Worm (Caenorhabditis elegans) whole organism, L1 larva: Measurements from ENCODE around the gene Y39B6A.10.

Source experiments
- C04F5.9 ChIP-seq: sonication (generic microtip); optimal IDR thresholded peaks from 2 replicates; lab custom pipeline; 2016; ENCODE audit warnings: missing genetic modification characterization, missing compliant biosample characterization
- C16A3.4 ChIP-seq: fragments of 150-350 bp; optimal IDR thresholded peaks from 2 replicates; lab custom pipeline; 2014; ENCODE audit warnings: missing biosample characterization, missing genetic modification characterization
- C34B4.2 ChIP-seq: sonication (generic microtip); optimal IDR thresholded peaks from 2 replicates; lab custom pipeline; 2017; ENCODE audit warnings: mild to moderate bottlenecking, missing genetic modification characterization, missing compliant biosample characterization
- Y116A8C.19 ChIP-seq: sonication (generic microtip); optimal IDR thresholded peaks from 2 replicates; lab custom pipeline; 2016; ENCODE audit warnings: missing compliant biosample characterization, missing genetic modification characterization, borderline replicate concordance
- aha-1 ChIP-seq: fragments of 150-350 bp; optimal IDR thresholded peaks from 2 replicates; lab custom pipeline; 2014; ENCODE audit warnings: missing biosample characterization, missing genetic modification characterization
- alr-1 ChIP-seq: fragments of 200-800 bp; sonication (Bioruptor generic); optimal IDR thresholded peaks from 2 replicates; lab custom pipeline; 2018; ENCODE audit warnings: borderline replicate concordance, mild to moderate bottlenecking, missing genetic modification characterization, missing compliant biosample characterization
- aly-2 ChIP-seq: fragments of 150-350 bp; optimal IDR thresholded peaks from 2 replicates; lab custom pipeline; 2014; ENCODE audit warnings: missing biosample characterization, missing genetic modification characterization
- ceh-8 ChIP-seq: fragments of 200-800 bp; sonication (Bioruptor generic); optimal IDR thresholded peaks from 2 replicates; lab custom pipeline; 2018; ENCODE audit warnings: mild to moderate bottlenecking, missing genetic modification characterization, moderate library complexity, missing compliant biosample characterization
- ceh-82 ChIP-seq, 3 experiments: fragments of 150-350 bp in 1 of 3; sonication (generic microtip) in 2 of 3; optimal IDR thresholded peaks; 2 replicates each; lab custom pipeline; 2014 to 2017; ENCODE audit warnings: missing biosample characterization in 3 of 3, missing genetic modification characterization in 3 of 3
- dpl-1 ChIP-seq, 3 experiments: fragments of 150-350 bp in 2 of 3; sonication (generic microtip) in 1 of 3; optimal IDR thresholded peaks; 2 replicates each; lab custom pipeline; 2014 to 2017; ENCODE audit warnings: missing biosample characterization in 3 of 3, missing genetic modification characterization in 3 of 3, missing genetic modification reagents in 3 of 3
- dsc-1 ChIP-seq: sonication (generic microtip); optimal IDR thresholded peaks from 2 replicates; lab custom pipeline; 2016; ENCODE audit warnings: mild to moderate bottlenecking, missing genetic modification characterization, missing compliant biosample characterization
- efl-1 ChIP-seq, 4 experiments: fragments of 150-350 bp; optimal IDR thresholded peaks in 3 of 4; peaks in 1 of 4; 1 replicate in 1 of 4; 2 replicates in 3 of 4; lab custom pipeline; 2014; ENCODE audit warnings: missing biosample characterization in 2 of 4, missing genetic modification characterization in 2 of 4, missing genetic modification reagents in 2 of 4
- efl-3 ChIP-seq: fragments of 200-800 bp; sonication (Bioruptor generic); optimal IDR thresholded peaks from 2 replicates; lab custom pipeline; 2018; ENCODE audit warnings: mild to moderate bottlenecking, missing genetic modification characterization, missing compliant biosample characterization
- egl-13 ChIP-seq: sonication (generic microtip); optimal IDR thresholded peaks from 2 replicates; lab custom pipeline; 2016; ENCODE audit warnings: missing genotype, missing genetic modification reagents, missing genetic modification characterization, missing compliant biosample characterization
- fkh-4 ChIP-seq: sonication (generic microtip); optimal IDR thresholded peaks from 2 replicates; lab custom pipeline; 2016; ENCODE audit warnings: missing compliant biosample characterization, missing genetic modification characterization, borderline replicate concordance
- grh-1 ChIP-seq: fragments of 200-800 bp; sonication (Bioruptor generic); IDR thresholded peaks from 2 replicates; pipeline ENCODE4 v1.3.6; 2022; ENCODE audit warnings: missing genetic modification reagents, missing genetic modification characterization, missing compliant biosample characterization
- hlh-17 ChIP-seq: fragments of 200-800 bp; sonication (Bioruptor generic); optimal IDR thresholded peaks from 2 replicates; lab custom pipeline; 2018; ENCODE audit warnings: missing genetic modification characterization, mild to moderate bottlenecking, missing compliant biosample characterization, moderate library complexity, borderline replicate concordance
- hlh-4 ChIP-seq: sonication (generic microtip); optimal IDR thresholded peaks from 2 replicates; lab custom pipeline; 2016; ENCODE audit warnings: mild to moderate bottlenecking, missing genetic modification characterization, missing compliant biosample characterization
- hpl-2 ChIP-seq: fragments of 150-350 bp; optimal IDR thresholded peaks from 2 replicates; lab custom pipeline; 2014; ENCODE audit warnings: missing biosample characterization, missing genetic modification reagents, missing genetic modification characterization
- irx-1 ChIP-seq: sonication (generic microtip); optimal IDR thresholded peaks from 2 replicates; lab custom pipeline; 2016; ENCODE audit warnings: missing genetic modification characterization, missing compliant biosample characterization
- lin-14 ChIP-seq: fragments of 200-800 bp; sonication (Bioruptor generic); optimal IDR thresholded peaks from 2 replicates; lab custom pipeline; 2018; ENCODE audit warnings: mild to moderate bottlenecking, missing genetic modification characterization, moderate library complexity, missing compliant biosample characterization
- lin-35 ChIP-seq, 2 experiments: fragments of 150-350 bp; optimal IDR thresholded peaks; 2 replicates each; lab custom pipeline; 2014; ENCODE audit warnings: missing biosample characterization in 2 of 2, missing genetic modification characterization in 2 of 2, missing genetic modification reagents in 2 of 2
- lir-3 ChIP-seq: sonication (generic microtip); optimal IDR thresholded peaks from 2 replicates; lab custom pipeline; 2016; ENCODE audit warnings: mild to moderate bottlenecking, missing genetic modification characterization, moderate library complexity, missing compliant biosample characterization; ENCODE audit not compliant: poor library complexity
- mab-9 ChIP-seq: fragments of 200-800 bp; sonication (Bioruptor generic); IDR thresholded peaks from 2 replicates; pipeline ENCODE4 v1.3.6; 2022; ENCODE audit warnings: missing genetic modification reagents, missing genetic modification characterization, missing compliant biosample characterization
- mdl-1 ChIP-seq, 2 experiments: fragments of 150-350 bp; optimal IDR thresholded peaks; 2 replicates each; lab custom pipeline; 2014 to 2017; ENCODE audit warnings: missing biosample characterization in 2 of 2, missing genetic modification characterization in 2 of 2, inconsistent platforms in 1 of 2
- mep-1 ChIP-seq: fragments of 150-350 bp; optimal IDR thresholded peaks from 2 replicates; lab custom pipeline; 2014; ENCODE audit warnings: missing biosample characterization, missing genetic modification characterization
- nhr-11 ChIP-seq: fragments of 150-350 bp; optimal IDR thresholded peaks from 2 replicates; lab custom pipeline; 2014; ENCODE audit warnings: missing biosample characterization, missing genetic modification characterization
- nhr-12 ChIP-seq: sonication (generic microtip); optimal IDR thresholded peaks from 2 replicates; lab custom pipeline; 2017; ENCODE audit warnings: missing biosample characterization, missing genetic modification characterization
- nhr-19 ChIP-seq: fragments of 200-800 bp; sonication (Bioruptor generic); conservative IDR thresholded peaks from 2 replicates; pipeline ENCODE4 v1.3.6; 2022; ENCODE audit warnings: missing genetic modification characterization, missing compliant biosample characterization
- nhr-20 ChIP-seq: sonication (generic microtip); optimal IDR thresholded peaks from 2 replicates; lab custom pipeline; 2016; ENCODE audit warnings: mild to moderate bottlenecking, missing genetic modification characterization, missing compliant biosample characterization
- nhr-237 ChIP-seq: fragments of 150-350 bp; optimal IDR thresholded peaks from 2 replicates; lab custom pipeline; 2014; ENCODE audit warnings: missing biosample characterization, missing genetic modification characterization
- nhr-47 ChIP-seq: sonication (generic microtip); optimal IDR thresholded peaks from 2 replicates; lab custom pipeline; 2016; ENCODE audit warnings: mild to moderate bottlenecking, missing genetic modification characterization, moderate library complexity, missing compliant biosample characterization
- nhr-71 ChIP-seq: sonication (generic microtip); optimal IDR thresholded peaks from 2 replicates; lab custom pipeline; 2016; ENCODE audit warnings: mild to moderate bottlenecking, missing genetic modification characterization, moderate library complexity, missing compliant biosample characterization
- nhr-77 ChIP-seq: fragments of 150-350 bp; optimal IDR thresholded peaks from 2 replicates; lab custom pipeline; 2014; ENCODE audit warnings: missing biosample characterization, missing genetic modification characterization
- nhr-85 ChIP-seq: sonication (generic microtip); peaks from one replicate; lab custom pipeline; 2016; ENCODE audit warnings: missing genetic modification characterization, inconsistent platforms, missing compliant biosample characterization
- nhr-90 ChIP-seq: sonication (generic microtip); optimal IDR thresholded peaks from 2 replicates; lab custom pipeline; 2016; ENCODE audit warnings: mild to moderate bottlenecking, missing genetic modification characterization, missing compliant biosample characterization; ENCODE audit not compliant: poor library complexity
- pax-3 ChIP-seq: fragments of 200-800 bp; sonication (Bioruptor generic); optimal IDR thresholded peaks from 2 replicates; lab custom pipeline; 2018; ENCODE audit warnings: mild to moderate bottlenecking, missing genetic modification characterization, moderate library complexity, missing compliant biosample characterization
- snu-23 ChIP-seq: sonication (generic microtip); optimal IDR thresholded peaks from 2 replicates; lab custom pipeline; 2016; ENCODE audit warnings: missing genetic modification characterization, missing compliant biosample characterization
- sptf-1 ChIP-seq: fragments of 150-350 bp; optimal IDR thresholded peaks from 2 replicates; lab custom pipeline; 2014; ENCODE audit warnings: missing biosample characterization, missing genetic modification characterization
- sup-37 ChIP-seq: fragments of 200-800 bp; sonication (Bioruptor generic); optimal IDR thresholded peaks from 2 replicates; lab custom pipeline; 2018; ENCODE audit warnings: mild to moderate bottlenecking, missing genetic modification characterization, missing compliant biosample characterization
- swsn-7 ChIP-seq: sonication (generic microtip); optimal IDR thresholded peaks from 2 replicates; lab custom pipeline; 2016; ENCODE audit warnings: missing genetic modification characterization, missing compliant biosample characterization
- tbx-2 ChIP-seq: sonication (generic microtip); optimal IDR thresholded peaks from 2 replicates; lab custom pipeline; 2016; ENCODE audit warnings: missing genetic modification characterization, missing compliant biosample characterization
- unc-130 ChIP-seq: fragments of 150-350 bp; optimal IDR thresholded peaks from 2 replicates; lab custom pipeline; 2017; ENCODE audit warnings: missing biosample characterization, missing genetic modification characterization, inconsistent platforms
- unc-86 ChIP-seq: sonication (generic microtip); optimal IDR thresholded peaks from 2 replicates; lab custom pipeline; 2016; ENCODE audit warnings: missing genetic modification characterization, missing compliant biosample characterization
- xbp-1 ChIP-seq: sonication (generic microtip); optimal IDR thresholded peaks from 2 replicates; lab custom pipeline; 2016; ENCODE audit warnings: missing genetic modification characterization, missing compliant biosample characterization
- zag-1 ChIP-seq: fragments of 150-350 bp; optimal IDR thresholded peaks from 2 replicates; lab custom pipeline; 2014; ENCODE audit warnings: missing biosample characterization, missing genetic modification characterization
- zip-4 ChIP-seq: fragments of 200-800 bp; sonication (Bioruptor generic); optimal IDR thresholded peaks from 2 replicates; lab custom pipeline; 2018; ENCODE audit warnings: mild to moderate bottlenecking, missing genetic modification characterization, moderate library complexity, missing compliant biosample characterization
- ztf-11 ChIP-seq, 2 experiments: sonication (generic microtip); optimal IDR thresholded peaks; 2 replicates each; lab custom pipeline; 2016 to 2017; ENCODE audit warnings: missing genetic modification characterization in 2 of 2, missing biosample characterization in 1 of 2, missing compliant biosample characterization in 1 of 2

Gene Y39B6A.10

ce11 chrV:19125812-19126211, 7.6 kb downstream of the Y39B6A.10 start (continued):
- TF ChIP-seq nhr-77 (tag; lab: Kevin White, UChicago) (peak; percentile 0), nhr-12 (tag; lab: Kevin White, UChicago) (no peak), unc-130 (tag; lab: Kevin White, UChicago) (no peak), unc-86 (tag; lab: Kevin White, UChicago) (peak; percentile 54), fkh-4 (peak; percentile 13), efl-1 (optimal IDR thresholded peaks at IDR 0.05; lab: Kevin White, UChicago) (peak; percentile 31 to 56), efl-1 (GFP tag; optimal IDR thresholded peaks at IDR 0.05 in 1 of 2; lab: Kevin White, UChicago) (peak; percentile 51 to 95), nhr-71 (tag; lab: Kevin White, UChicago) (peak; percentile 72), ceh-8 (GFP tag; lab: Kevin White, UChicago) (peak; percentile 80), pax-3 (peak; percentile 65), nhr-47 (tag; lab: Kevin White, UChicago) (peak; percentile 83), nhr-90 (tag; lab: Kevin White, UChicago) (peak; percentile 70), tbx-2 (tag; lab: Kevin White, UChicago) (peak; percentile 51), aha-1 (tag; lab: Kevin White, UChicago) (no peak), egl-13 (tag; lab: Kevin White, UChicago) (peak; percentile 29), nhr-237 (tag; lab: Kevin White, UChicago) (no peak), snu-23 (GFP tag; lab: Kevin White, UChicago) (peak; percentile 67), irx-1 (tag; lab: Kevin White, UChicago) (peak; percentile 66), aly-2 (tag; lab: Kevin White, UChicago) (no peak), ztf-11 (tag; optimal IDR thresholded peaks at IDR 0.05; lab: Kevin White, UChicago) (peak in 1 of 2 experiments; percentile 43), hlh-4 (tag; lab: Kevin White, UChicago) (no peak), nhr-20 (peak; percentile 48), C16A3.4 (peak; percentile 61), Y116A8C.19 (tag; lab: Kevin White, UChicago) (no peak), dpl-1 (GFP tag; optimal IDR thresholded peaks at IDR 0.05; lab: Kevin White, UChicago) (peak; percentile 10 to 46 (median 32)), sup-37 (peak; percentile 21), xbp-1 (tag; lab: Kevin White, UChicago) (peak; percentile 26), swsn-7 (peak; percentile 64), grh-1 (GFP tag; lab: Robert Waterston, UW) (peak; percentile 63), efl-3 (GFP tag; lab: Kevin White, UChicago) (no peak), nhr-19 (GFP tag; lab: Robert Waterston, UW) (peak; percentile 92)

DNA sequence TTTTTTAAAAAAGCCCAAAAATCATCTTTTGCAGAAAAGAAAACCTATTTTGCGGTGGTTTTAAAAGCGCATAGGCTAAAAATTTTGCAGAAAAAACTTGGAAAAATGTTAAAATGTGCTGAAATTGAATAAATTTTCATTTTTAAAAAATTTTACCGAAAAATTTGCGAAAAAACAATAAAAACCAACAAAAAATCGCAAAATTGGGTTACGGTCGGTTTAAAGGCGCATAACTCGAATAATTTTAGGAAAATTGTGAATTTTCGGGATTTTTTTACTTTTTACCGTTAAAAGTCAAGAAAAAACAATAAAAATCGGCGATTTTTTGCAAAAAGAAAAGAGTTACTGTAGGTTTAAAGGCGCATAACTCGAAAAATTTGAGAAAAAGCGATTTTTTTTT, 8.2 kb downstream of the Y39B6A.10 start:
- TF ChIP-seq mdl-1 (tag; optimal IDR thresholded peaks at IDR 0.05; lab: Kevin White, UChicago) = no peak
- no peak for TF ChIP-seq hlh-17
- no peak for TF ChIP-seq sptf-1 (tag; lab: Kevin White, UChicago)
- no peak for TF ChIP-seq aha-1 (tag; lab: Kevin White, UChicago)
- no peak for TF ChIP-seq lir-3 (tag; lab: Kevin White, UChicago)
- no peak for TF ChIP-seq snu-23 (GFP tag; lab: Kevin White, UChicago)
- no peak for TF ChIP-seq nhr-85 (tag; lab: Kevin White, UChicago)
- no peak for TF ChIP-seq C04F5.9 (tag; lab: Kevin White, UChicago)
- TF ChIP-seq mab-9 (GFP tag; lab: Robert Waterston, UW) = no peak
- TF ChIP-seq alr-1 = no peak
- TF ChIP-seq zag-1 (tag; lab: Kevin White, UChicago) = no peak
- TF ChIP-seq zip-4 (GFP tag; lab: Kevin White, UChicago) = no peak
- TF ChIP-seq dsc-1 (tag; lab: Kevin White, UChicago) = no peak
- TF ChIP-seq mep-1 (tag; lab: Kevin White, UChicago) = no peak
- TF ChIP-seq ceh-82 (tag; optimal IDR thresholded peaks at IDR 0.05; lab: Kevin White, UChicago) = no peak
- TF ChIP-seq C34B4.2 (tag; lab: Kevin White, UChicago) = no peak
- TF ChIP-seq lin-14 (GFP tag; lab: Kevin White, UChicago) = no peak
- no peak for TF ChIP-seq hpl-2 (GFP tag; lab: Kevin White, UChicago)
- TF ChIP-seq nhr-11 = no peak
- TF ChIP-seq lin-35 (GFP tag; optimal IDR thresholded peaks at IDR 0.05; lab: Kevin White, UChicago) = no peak
